Fruit fly (Drosophila melanogaster) whole organism, embryonic: Measurements from ENCODE around the gene rictor.

Source experiments
- Atf6 ChIP-seq: fragments of 200-800 bp; sonication (Bioruptor generic); IDR thresholded peaks from 2 replicates; pipeline ENCODE4 v1.3.6; 2022; ENCODE audit warnings: missing biosample characterization, missing genetic modification characterization
- BtbVII ChIP-seq: fragments of 200-800 bp; sonication (Bioruptor generic); optimal IDR thresholded peaks from 3 replicates; lab custom pipeline; 2017; ENCODE audit warnings: missing biosample characterization, mild to moderate bottlenecking, missing genetic modification characterization
- CG14014 ChIP-seq: fragments of 200-800 bp; sonication (Bioruptor generic); IDR thresholded peaks from 2 replicates; pipeline ENCODE4 v1.3.6; 2022; ENCODE audit warnings: missing biosample characterization, missing genetic modification characterization
- CG14710 ChIP-seq: fragments of 200-800 bp; sonication (Bioruptor generic); optimal IDR thresholded peaks from 3 replicates; lab custom pipeline; 2019; ENCODE audit warnings: missing biosample characterization, mild to moderate bottlenecking, missing genetic modification characterization, moderate library complexity
- CG14965 ChIP-seq: fragments of 200-800 bp; sonication (Bioruptor generic); optimal IDR thresholded peaks from 2 replicates; lab custom pipeline; 2016; ENCODE audit warnings: missing biosample characterization, missing genetic modification characterization, borderline replicate concordance
- CG1602 ChIP-seq: fragments of 200-800 bp; sonication (Bioruptor generic); optimal IDR thresholded peaks from 3 replicates; lab custom pipeline; 2016; ENCODE audit warnings: missing biosample characterization, missing genetic modification characterization
- CG18011 ChIP-seq: fragments of 200-800 bp; sonication (Bioruptor generic); optimal IDR thresholded peaks from 2 replicates; lab custom pipeline; 2017; ENCODE audit warnings: missing biosample characterization, missing genetic modification characterization, mild to moderate bottlenecking, moderate library complexity, missing genotype
- CG1832 ChIP-seq: fragments of 200-800 bp; sonication (Bioruptor generic); optimal IDR thresholded peaks from 2 replicates; lab custom pipeline; 2017; ENCODE audit warnings: missing biosample characterization, mild to moderate bottlenecking, missing genetic modification characterization, inconsistent platforms
- CG2202 ChIP-seq: fragments of 200-800 bp; sonication (Bioruptor generic); optimal IDR thresholded peaks from 2 replicates; lab custom pipeline; 2018; ENCODE audit warnings: missing biosample characterization, mild to moderate bottlenecking, missing genetic modification characterization
- CG2678 ChIP-seq: fragments of 200-800 bp; sonication (Bioruptor generic); optimal IDR thresholded peaks from 3 replicates; lab custom pipeline; 2019; ENCODE audit warnings: missing biosample characterization, mild to moderate bottlenecking, missing genetic modification characterization, moderate library complexity
- CG31388 ChIP-seq: fragments of 200-800 bp; sonication (Bioruptor generic); optimal IDR thresholded peaks from 2 replicates; lab custom pipeline; 2016; ENCODE audit warnings: missing biosample characterization, missing genetic modification characterization
- CG3407 ChIP-seq: fragments of 200-800 bp; sonication (Bioruptor generic); optimal IDR thresholded peaks from 2 replicates; lab custom pipeline; 2018; ENCODE audit warnings: missing biosample characterization, mild to moderate bottlenecking, missing genetic modification characterization
- CG3995 ChIP-seq: fragments of 200-800 bp; sonication (Bioruptor generic); optimal IDR thresholded peaks from 3 replicates; lab custom pipeline; 2016; ENCODE audit warnings: missing biosample characterization, missing genetic modification characterization
- CG5180 ChIP-seq: fragments of 200-800 bp; sonication (Bioruptor generic); optimal IDR thresholded peaks from 3 replicates; lab custom pipeline; 2017; ENCODE audit warnings: missing biosample characterization, missing genetic modification characterization, mild to moderate bottlenecking, moderate library complexity, missing genetic modification reagents
- CG6254 ChIP-seq: fragments of 200-800 bp; sonication (Bioruptor generic); optimal IDR thresholded peaks from 3 replicates; lab custom pipeline; 2017; ENCODE audit warnings: mild to moderate bottlenecking, missing biosample characterization, missing genetic modification reagents, missing genetic modification characterization
- CG7372 ChIP-seq: fragments of 200-800 bp; sonication (Bioruptor generic); IDR thresholded peaks from 2 replicates; pipeline ENCODE4 v1.3.6; 2022; ENCODE audit warnings: missing biosample characterization, missing genetic modification characterization
- CG7786 ChIP-seq: fragments of 200-800 bp; sonication (Bioruptor generic); optimal IDR thresholded peaks from 2 replicates; lab custom pipeline; 2016; ENCODE audit warnings: missing biosample characterization, missing genetic modification characterization
- CG9727 ChIP-seq: fragments of 200-800 bp; sonication (Bioruptor generic); optimal IDR thresholded peaks from 3 replicates; lab custom pipeline; 2017; ENCODE audit warnings: missing biosample characterization, mild to moderate bottlenecking, missing genetic modification characterization
- D19B ChIP-seq: fragments of 200-800 bp; sonication (Bioruptor generic); optimal IDR thresholded peaks from 2 replicates; lab custom pipeline; 2017; ENCODE audit warnings: missing biosample characterization, mild to moderate bottlenecking, missing genetic modification characterization
- Dp ChIP-seq: fragments of 200-800 bp; sonication (Bioruptor generic); optimal IDR thresholded peaks from 2 replicates; lab custom pipeline; 2018; ENCODE audit warnings: missing biosample characterization, mild to moderate bottlenecking, missing genetic modification characterization, moderate library complexity
- E2f2 ChIP-seq: fragments of 200-800 bp; sonication (Bioruptor generic); IDR thresholded peaks from 2 replicates; pipeline ENCODE4 v1.3.6; 2022; ENCODE audit warnings: missing biosample characterization, missing genetic modification characterization
- Hr39 ChIP-seq: fragments of >200 bp; optimal IDR thresholded peaks from 2 replicates; lab custom pipeline; 2017
- Hr51 ChIP-seq, 2 experiments: fragments of 200-800 bp; sonication (Bioruptor generic); optimal IDR thresholded peaks; 2 replicates in 1 of 2; 3 replicates in 1 of 2; lab custom pipeline; 2016 to 2018; ENCODE audit warnings: missing biosample characterization in 2 of 2, missing genetic modification characterization in 2 of 2, mild to moderate bottlenecking in 1 of 2, moderate library complexity in 1 of 2
- Med ChIP-seq: fragments of 200-800 bp; sonication (Bioruptor generic); peaks from one replicate; lab custom pipeline; 2016; ENCODE audit warnings: missing biosample characterization, missing genetic modification characterization, mild to moderate bottlenecking, inconsistent platforms, moderate library complexity
- Pdp1 ChIP-seq, 2 experiments: fragments of 200-800 bp; sonication (Bioruptor generic); optimal IDR thresholded peaks; 3 replicates each; lab custom pipeline; 2016; ENCODE audit warnings: missing biosample characterization in 2 of 2, missing genetic modification characterization in 2 of 2, mild to moderate bottlenecking in 1 of 2, moderate library complexity in 1 of 2
- Sin3A ChIP-seq: fragments of >200 bp; optimal IDR thresholded peaks from 2 replicates; lab custom pipeline; 2018
- ab ChIP-seq: fragments of 200-800 bp; sonication (Bioruptor generic); optimal IDR thresholded peaks from 2 replicates; lab custom pipeline; 2016; ENCODE audit warnings: missing biosample characterization, missing genetic modification characterization
- bab2 ChIP-seq: fragments of 200-800 bp; sonication (Bioruptor generic); optimal IDR thresholded peaks from 2 replicates; lab custom pipeline; 2016; ENCODE audit warnings: missing biosample characterization, missing genetic modification characterization
- cato ChIP-seq: fragments of 200-800 bp; sonication (Bioruptor generic); optimal IDR thresholded peaks from 2 replicates; lab custom pipeline; 2016; ENCODE audit warnings: missing biosample characterization, missing genetic modification characterization, borderline replicate concordance
- crc ChIP-seq: fragments of 200-800 bp; sonication (Bioruptor generic); optimal IDR thresholded peaks from 2 replicates; lab custom pipeline; 2016; ENCODE audit warnings: missing biosample characterization, missing genetic modification characterization
- dmrt99B ChIP-seq: fragments of 200-800 bp; sonication (Bioruptor generic); optimal IDR thresholded peaks from 2 replicates; lab custom pipeline; 2018; ENCODE audit warnings: missing biosample characterization, mild to moderate bottlenecking, missing genetic modification characterization, moderate library complexity
- dpn ChIP-seq, 2 experiments: fragments of 200-800 bp; sonication (Bioruptor generic); optimal IDR thresholded peaks; 3 replicates each; lab custom pipeline; 2016; ENCODE audit warnings: missing biosample characterization in 2 of 2, missing genetic modification characterization in 2 of 2
- fu2 ChIP-seq: fragments of 200-800 bp; sonication (Bioruptor generic); optimal IDR thresholded peaks from 2 replicates; lab custom pipeline; 2016; ENCODE audit warnings: missing biosample characterization, missing genetic modification characterization
- insv ChIP-seq, 2 experiments: fragments of 200-800 bp; sonication (Bioruptor generic); optimal IDR thresholded peaks; 3 replicates each; lab custom pipeline; 2016 to 2018; ENCODE audit warnings: missing biosample characterization in 2 of 2, missing genetic modification characterization in 2 of 2
- inv ChIP-seq: fragments of 200-800 bp; sonication (Bioruptor generic); IDR thresholded peaks from 2 replicates; pipeline ENCODE4 v1.3.6; 2022; ENCODE audit warnings: missing biosample characterization, missing genetic modification characterization; ENCODE audit not compliant: partially characterized antibody
- knrl ChIP-seq: fragments of 200-800 bp; sonication (Bioruptor generic); IDR thresholded peaks from 3 replicates; pipeline ENCODE4 v1.3.6; 2022; ENCODE audit warnings: missing biosample characterization, missing genetic modification characterization; ENCODE audit not compliant: partially characterized antibody
- mirr ChIP-seq: fragments of 200-800 bp; sonication (Bioruptor generic); optimal IDR thresholded peaks from 3 replicates; lab custom pipeline; 2018; ENCODE audit warnings: missing biosample characterization, mild to moderate bottlenecking, missing genetic modification characterization
- pb ChIP-seq: fragments of 200-800 bp; sonication (Bioruptor generic); optimal IDR thresholded peaks from 3 replicates; lab custom pipeline; 2016; ENCODE audit warnings: missing biosample characterization, missing genetic modification characterization
- pita ChIP-seq: fragments of 200-800 bp; sonication (Bioruptor generic); optimal IDR thresholded peaks from 2 replicates; lab custom pipeline; 2017; ENCODE audit warnings: missing biosample characterization, mild to moderate bottlenecking, missing genetic modification characterization
- row ChIP-seq: fragments of 200-800 bp; sonication (Bioruptor generic); IDR thresholded peaks from 3 replicates; pipeline ENCODE4 v1.3.6; 2022; ENCODE audit warnings: missing biosample characterization, missing genetic modification characterization
- sd ChIP-seq: fragments of 200-800 bp; sonication (Bioruptor generic); optimal IDR thresholded peaks from 3 replicates; lab custom pipeline; 2018; ENCODE audit warnings: missing biosample characterization, mild to moderate bottlenecking, missing genetic modification characterization, moderate library complexity
- sens ChIP-seq: fragments of 200-800 bp; sonication (Bioruptor generic); peaks from one replicate; lab custom pipeline; 2016; ENCODE audit warnings: missing biosample characterization, missing genetic modification characterization
- sqz ChIP-seq: fragments of 200-800 bp; sonication (Bioruptor generic); optimal IDR thresholded peaks from 3 replicates; lab custom pipeline; 2018; ENCODE audit warnings: missing biosample characterization, mild to moderate bottlenecking, missing genetic modification characterization
- toy ChIP-seq: fragments of 200-800 bp; sonication (Bioruptor generic); IDR thresholded peaks from 2 replicates; pipeline ENCODE4 v1.3.6; 2022; ENCODE audit warnings: missing biosample characterization, missing genetic modification characterization
- trh ChIP-seq: fragments of 200-800 bp; sonication (Bioruptor generic); optimal IDR thresholded peaks from 2 replicates; lab custom pipeline; 2016; ENCODE audit warnings: missing biosample characterization, missing genetic modification characterization
- unc-4 ChIP-seq: fragments of 200-800 bp; sonication (Bioruptor generic); IDR thresholded peaks from 2 replicates; pipeline ENCODE4 v1.3.6; 2022; ENCODE audit warnings: missing biosample characterization, missing genetic modification characterization; ENCODE audit not compliant: partially characterized antibody
- vvl ChIP-seq: fragments of 200-800 bp; sonication (Bioruptor generic); IDR thresholded peaks from 2 replicates; pipeline ENCODE4 v1.3.6; 2022; ENCODE audit warnings: missing biosample characterization, missing genetic modification characterization
- zen2 ChIP-seq: fragments of 200-800 bp; sonication (Bioruptor generic); IDR thresholded peaks from 3 replicates; pipeline ENCODE4 v1.3.6; 2022; ENCODE audit warnings: missing biosample characterization, missing genetic modification characterization; ENCODE audit not compliant: partially characterized antibody

rictor gene

DNA sequence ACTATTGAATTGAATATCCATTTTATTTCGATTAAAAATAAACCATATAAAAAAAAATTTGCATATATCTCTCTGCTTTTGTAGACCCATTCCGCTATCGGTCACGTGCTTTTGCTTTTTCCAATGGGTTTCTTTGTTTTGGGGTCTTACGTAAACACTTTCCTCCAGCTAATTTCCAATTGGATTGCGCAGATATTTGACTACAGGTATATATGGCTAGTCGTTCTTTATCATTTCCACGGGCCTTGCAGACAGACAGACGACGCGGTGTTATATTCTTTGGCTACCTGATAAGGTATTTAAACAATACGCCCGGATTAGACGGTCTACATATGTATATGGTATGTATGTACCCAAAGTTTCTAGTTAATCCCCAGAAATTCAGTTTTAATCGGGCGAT, 32.3 kb upstream of the rictor start:
- TF ChIP-seq Med (GFP tag; lab: Kevin White, UChicago) (peak; percentile 62), bab2 (GFP tag; lab: Kevin White, UChicago) (no peak), CG6254 (no peak), Pdp1 (GFP tag; optimal IDR thresholded peaks at IDR 0.05; lab: Kevin White, UChicago) (peak in 1 of 2 experiments; percentile 36), insv (GFP tag; optimal IDR thresholded peaks at IDR 0.05; lab: Kevin White, UChicago) (peak in 1 of 2 experiments; percentile 39), sens (GFP tag; lab: Kevin White, UChicago) (no peak), BtbVII (GFP tag; lab: Kevin White, UChicago) (peak; percentile 5), mirr (peak; percentile 30), Hr51 (GFP tag; optimal IDR thresholded peaks at IDR 0.05; lab: Kevin White, UChicago) (no peak)

DNA sequence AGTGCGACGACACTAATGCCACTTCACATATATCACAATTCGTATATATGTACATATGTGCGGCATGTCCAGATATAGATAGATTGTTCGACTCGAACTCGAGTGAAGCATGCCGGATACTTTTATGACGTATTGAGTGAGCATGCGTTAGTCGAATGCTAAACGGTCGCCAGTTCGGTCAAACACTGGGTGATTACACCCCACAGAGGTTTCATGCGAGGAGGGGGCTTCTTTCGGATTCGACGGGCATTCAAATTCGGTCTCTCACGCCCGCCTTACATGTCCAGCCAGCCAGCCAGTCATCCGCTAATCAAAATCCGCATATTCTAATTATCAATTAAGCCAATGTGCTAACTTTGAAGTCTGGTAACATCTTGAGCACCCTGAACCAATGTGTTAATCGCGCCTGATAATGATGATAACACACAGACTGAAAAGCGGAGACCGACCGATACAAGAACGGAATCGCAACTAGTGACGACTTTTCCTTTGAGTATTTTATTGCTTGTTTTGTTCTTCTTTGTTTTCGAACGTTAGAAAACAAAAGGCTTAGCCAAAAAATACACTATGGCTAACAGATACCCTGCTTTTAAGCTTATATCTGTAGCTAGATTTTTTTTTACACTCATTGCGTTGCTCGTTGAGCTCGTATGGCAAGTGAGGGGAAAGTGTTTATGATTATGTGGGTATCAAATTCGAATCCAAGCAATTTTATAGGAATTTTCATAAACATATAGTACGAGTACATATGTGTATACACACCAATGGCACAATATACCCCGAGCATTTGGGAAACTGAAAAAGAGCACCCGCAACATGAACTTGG, 31.0 kb upstream of the rictor start:
- TF ChIP-seq trh (GFP tag; lab: Kevin White, UChicago) (no peak), inv (GFP tag; lab: Robert Waterston, UW) (no peak), CG3995 (GFP tag; lab: Kevin White, UChicago) (no peak), vvl (no peak), CG7372 (GFP tag; lab: Robert Waterston, UW) (no peak), CG2678 (tag; lab: Kevin White, UChicago) (peak; percentile 14), crc (GFP tag; lab: Kevin White, UChicago) (no peak), insv (GFP tag; optimal IDR thresholded peaks at IDR 0.05; lab: Kevin White, UChicago) (no peak), knrl (no peak), CG18011 (no peak), toy (GFP tag; lab: Robert Waterston, UW) (no peak), zen2 (GFP tag; lab: Robert Waterston, UW) (no peak), CG31388 (no peak), CG14710 (tag; lab: Kevin White, UChicago) (no peak), CG14014 (no peak), sd (tag; lab: Kevin White, UChicago) (no peak), Dp (GFP tag; lab: Kevin White, UChicago) (no peak), fu2 (GFP tag; lab: Kevin White, UChicago) (peak; percentile 0), Atf6 (GFP tag; lab: Robert Waterston, UW) (no peak), row (GFP tag; lab: Robert Waterston, UW) (0 out of 3 replicates have a peak, but pooled peaks have one; percentile 15), dmrt99B (no peak), CG14965 (GFP tag; lab: Kevin White, UChicago) (no peak), E2f2 (GFP tag; lab: Robert Waterston, UW) (no peak), sqz (GFP tag; lab: Kevin White, UChicago) (no peak), ab (GFP tag; lab: Kevin White, UChicago) (no peak), pita (GFP tag; lab: Kevin White, UChicago) (no peak), CG7786 (no peak), CG3407 (GFP tag; lab: Kevin White, UChicago) (no peak), Hr39 (lab: Kevin White, UChicago) (no peak), dpn (GFP tag; optimal IDR thresholded peaks at IDR 0.05; lab: Kevin White, UChicago) (no peak), D19B (GFP tag; lab: Kevin White, UChicago) (peak; percentile 8), CG5180 (GFP tag; lab: Kevin White, UChicago) (peak; percentile 17), Sin3A (lab: Kevin White, UChicago) (no peak), unc-4 (no peak), CG1832 (no peak), pb (GFP tag; lab: Kevin White, UChicago) (no peak), CG1602 (no peak), CG9727 (no peak), cato (GFP tag; lab: Kevin White, UChicago) (no peak), CG2202 (tag; lab: Kevin White, UChicago) (no peak)
